Fruit fly (Drosophila melanogaster) whole organism, pupa: ENCODE results near the gene Vha13.

Source experiments
- CG14655 ChIP-seq: fragments of 200-800 bp; sonication (Bioruptor generic); optimal IDR thresholded peaks from 3 replicates; lab custom pipeline; 2017; ENCODE audit warnings: mild to moderate bottlenecking, missing biosample characterization, missing genetic modification reagents, missing genetic modification characterization
- CG32121 ChIP-seq: fragments of 200-800 bp; sonication (Bioruptor generic); IDR thresholded peaks from 2 replicates; pipeline ENCODE4 v1.3.6; 2022; ENCODE audit warnings: missing biosample characterization, missing genetic modification characterization
- CG34367 ChIP-seq: fragments of 200-800 bp; sonication (Bioruptor generic); optimal IDR thresholded peaks from 2 replicates; lab custom pipeline; 2018; ENCODE audit warnings: missing biosample characterization, mild to moderate bottlenecking, missing genetic modification characterization
- CG9948 ChIP-seq: fragments of 200-800 bp; sonication (Bioruptor generic); optimal IDR thresholded peaks from 2 replicates; lab custom pipeline; 2018; ENCODE audit warnings: missing biosample characterization, mild to moderate bottlenecking, missing genetic modification characterization, moderate library complexity
- D1 ChIP-seq: fragments of 200-800 bp; sonication (Bioruptor generic); optimal IDR thresholded peaks from 2 replicates; lab custom pipeline; 2018; ENCODE audit warnings: missing biosample characterization, mild to moderate bottlenecking, missing genetic modification characterization, moderate library complexity
- Ets98B ChIP-seq: fragments of 200-800 bp; sonication (Bioruptor generic); IDR thresholded peaks from 2 replicates; pipeline ENCODE4 v1.3.6; 2022; ENCODE audit warnings: missing biosample characterization, missing genetic modification characterization
- Snoo ChIP-seq: fragments of 200-800 bp; sonication (Bioruptor generic); optimal IDR thresholded peaks from 3 replicates; lab custom pipeline; 2017; ENCODE audit warnings: missing biosample characterization, mild to moderate bottlenecking, missing genetic modification characterization, inconsistent platforms
- gl ChIP-seq: fragments of 200-800 bp; sonication (Bioruptor generic); optimal IDR thresholded peaks from 2 replicates; lab custom pipeline; 2018; ENCODE audit warnings: missing biosample characterization, mild to moderate bottlenecking, missing genetic modification characterization
- rn ChIP-seq: fragments of 200-800 bp; sonication (Bioruptor generic); IDR thresholded peaks from 2 replicates; pipeline ENCODE4 v1.3.6; 2022; ENCODE audit warnings: missing biosample characterization, missing genetic modification characterization

DNA sequence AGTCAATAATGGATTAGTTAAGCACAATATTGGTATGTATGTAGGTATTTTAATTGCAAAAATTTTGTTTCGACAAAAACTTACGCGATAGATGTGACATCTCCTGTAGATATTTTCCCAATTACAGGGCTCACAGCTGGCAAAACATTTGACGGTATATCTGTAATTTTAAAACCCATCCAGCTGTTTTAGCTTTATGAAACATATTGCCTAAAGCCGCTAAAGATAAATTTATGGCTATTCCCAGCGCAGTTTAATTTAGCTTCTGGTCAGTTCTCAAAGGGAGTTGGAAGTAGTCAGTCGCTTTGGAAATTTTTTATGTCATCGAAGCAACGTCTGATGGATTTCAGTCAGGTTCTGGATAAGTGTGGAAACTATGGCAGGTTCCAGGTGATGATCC is 43.9 kb downstream of the Vha13 start, which contains the start of gene CG7333:
- TF ChIP-seq CG9948 (tag; lab: Kevin White, UChicago): no peak
- TF ChIP-seq CG32121 (GFP tag; lab: Robert Waterston, UW): no peak
- TF ChIP-seq gl (tag; lab: Kevin White, UChicago): no peak
- no peak for TF ChIP-seq Ets98B (GFP tag; lab: Robert Waterston, UW)
- TF ChIP-seq Snoo: no peak
- no peak for TF ChIP-seq rn
- no peak for TF ChIP-seq D1
- TF ChIP-seq CG14655: no peak
- no peak for TF ChIP-seq CG34367 (tag; lab: Kevin White, UChicago)
